Fruit fly (Drosophila melanogaster) whole organism, wandering third instar larva: ENCODE results near the gene IP3K2.

Experiments used
- Abd-B ChIP-seq: fragments of >200 bp; optimal IDR thresholded peaks from 2 replicates; lab custom pipeline; 2017; ENCODE audit warnings: missing biosample characterization, missing genetic modification characterization
- CG32264 ChIP-seq: fragments of 200-800 bp; sonication (Bioruptor generic); optimal IDR thresholded peaks from 2 replicates; lab custom pipeline; 2016; ENCODE audit warnings: missing biosample characterization, missing genetic modification characterization
- CG9705 ChIP-seq: fragments of 200-800 bp; sonication (Bioruptor generic); optimal IDR thresholded peaks from 2 replicates; lab custom pipeline; 2018; ENCODE audit warnings: missing biosample characterization, mild to moderate bottlenecking, missing genetic modification characterization
- Dfd ChIP-seq: fragments of >200 bp; optimal IDR thresholded peaks from 2 replicates; lab custom pipeline; 2017; ENCODE audit warnings: missing biosample characterization, missing genetic modification characterization
- Dif ChIP-seq: fragments of 200-275, 200-300 bp; sonication (Bioruptor generic); optimal IDR thresholded peaks from 2 replicates; lab custom pipeline; 2018; ENCODE audit warnings: missing biosample characterization, missing genetic modification characterization; ENCODE audit not compliant: partially characterized antibody
- GATAd ChIP-seq: sonication (Bioruptor generic); optimal IDR thresholded peaks from 2 replicates; lab custom pipeline; 2016; ENCODE audit warnings: missing biosample characterization, missing genetic modification characterization
- HLH106 ChIP-seq: fragments of 200-800 bp; optimal IDR thresholded peaks from 3 replicates; lab custom pipeline; 2019; ENCODE audit warnings: missing biosample characterization, mild to moderate bottlenecking, missing genetic modification characterization, moderate library complexity
- Hnf4 ChIP-seq: fragments of 200-800 bp; sonication (Bioruptor generic); optimal IDR thresholded peaks from 2 replicates; lab custom pipeline; 2016; ENCODE audit warnings: missing biosample characterization, mild to moderate bottlenecking, missing genetic modification characterization
- Hr83 ChIP-seq: fragments of 200-300 bp; sonication (Bioruptor generic); optimal IDR thresholded peaks from 2 replicates; lab custom pipeline; 2016; ENCODE audit warnings: missing biosample characterization, mild to moderate bottlenecking, missing genetic modification characterization, moderate library complexity; ENCODE audit not compliant: poor library complexity, severe bottlenecking
- Jra ChIP-seq: sonication (Bioruptor generic); optimal IDR thresholded peaks from 2 replicates; lab custom pipeline; 2016; ENCODE audit warnings: missing biosample characterization, missing genetic modification characterization
- Myc ChIP-seq: fragments of >200 bp; optimal IDR thresholded peaks from 2 replicates; lab custom pipeline; 2017
- N ChIP-seq: fragments of >200 bp; optimal IDR thresholded peaks from 2 replicates; lab custom pipeline; 2018; ENCODE audit warnings: missing biosample characterization, missing external identifiers, missing genetic modification characterization
- OdsH ChIP-seq: fragments of 200-800 bp; sonication (Bioruptor generic); optimal IDR thresholded peaks from 2 replicates; lab custom pipeline; 2016; ENCODE audit warnings: missing biosample characterization, mild to moderate bottlenecking, missing genetic modification characterization
- Rel ChIP-seq, 2 experiments: fragments of 200-800 bp; sonication (Bioruptor generic) in 1 of 2; optimal IDR thresholded peaks; 2 replicates in 1 of 2; 3 replicates in 1 of 2; lab custom pipeline; 2016 to 2019; ENCODE audit warnings: mild to moderate bottlenecking in 2 of 2, missing biosample characterization in 2 of 2, missing genetic modification characterization in 2 of 2, moderate library complexity in 1 of 2
- Sp1 ChIP-seq: fragments of 200-800 bp; sonication (Bioruptor generic); optimal IDR thresholded peaks from 3 replicates; lab custom pipeline; 2019; ENCODE audit warnings: missing biosample characterization, mild to moderate bottlenecking, missing genetic modification characterization, moderate library complexity
- Vsx2 ChIP-seq: fragments of 200-300, 225-300 bp; sonication (Bioruptor generic); optimal IDR thresholded peaks from 2 replicates; lab custom pipeline; 2018; ENCODE audit warnings: missing biosample characterization, missing genetic modification characterization; ENCODE audit not compliant: partially characterized antibody
- br ChIP-seq: fragments of 200-800 bp; sonication (Bioruptor generic); optimal IDR thresholded peaks from 2 replicates; lab custom pipeline; 2016; ENCODE audit warnings: missing biosample characterization, missing genetic modification characterization
- brk ChIP-seq: fragments of 200-800 bp; sonication (Bioruptor generic); optimal IDR thresholded peaks from 2 replicates; lab custom pipeline; 2016; ENCODE audit warnings: missing biosample characterization, mild to moderate bottlenecking, missing genetic modification characterization
- dl ChIP-seq, 2 experiments: fragments of 175-275, 200-275 bp in 1 of 2; fragments of 200-275 bp in 1 of 2; sonication (Bioruptor generic); optimal IDR thresholded peaks; lab custom pipeline; 2018; ENCODE audit warnings: mild to moderate bottlenecking in 2 of 2, missing biosample characterization in 2 of 2, missing genetic modification characterization in 2 of 2, moderate library complexity in 2 of 2; ENCODE audit not compliant: partially characterized antibody in 2 of 2, insufficient read depth in 1 of 2
- dmrt93B ChIP-seq: fragments of 200-800 bp; sonication (Bioruptor generic); optimal IDR thresholded peaks from 2 replicates; lab custom pipeline; 2018; ENCODE audit warnings: missing biosample characterization, mild to moderate bottlenecking, missing genetic modification characterization
- dsf ChIP-seq: sonication (Bioruptor generic); optimal IDR thresholded peaks from 2 replicates; lab custom pipeline; 2016; ENCODE audit warnings: missing biosample characterization, missing genetic modification characterization, borderline replicate concordance
- foxo ChIP-seq, 2 experiments: fragments of 200-800 bp; sonication (Bioruptor generic); optimal IDR thresholded peaks; 2 replicates in 1 of 2; 3 replicates in 1 of 2; lab custom pipeline; 2016 to 2017; ENCODE audit warnings: missing biosample characterization in 2 of 2, missing genetic modification characterization in 2 of 2
- h ChIP-seq: fragments of 200-800 bp; sonication (Bioruptor generic); optimal IDR thresholded peaks from 3 replicates; lab custom pipeline; 2016; ENCODE audit warnings: missing biosample characterization, mild to moderate bottlenecking, missing genetic modification characterization
- jim ChIP-seq: fragments of 175-275, 200-325 bp; sonication (Bioruptor generic); optimal IDR thresholded peaks from 2 replicates; lab custom pipeline; 2016; ENCODE audit warnings: missing biosample characterization, mild to moderate bottlenecking, missing genetic modification characterization
- lola ChIP-seq: fragments of >200 bp; optimal IDR thresholded peaks from 2 replicates; lab custom pipeline; 2017; ENCODE audit warnings: missing biosample characterization, missing genetic modification characterization
- psq ChIP-seq: fragments of 200-800 bp; sonication (Bioruptor generic); optimal IDR thresholded peaks from 3 replicates; lab custom pipeline; 2017; ENCODE audit warnings: missing biosample characterization, mild to moderate bottlenecking, missing genetic modification characterization, moderate library complexity
- rgr ChIP-seq: fragments of 200-800 bp; sonication (Bioruptor generic); optimal IDR thresholded peaks from 3 replicates; lab custom pipeline; 2016; ENCODE audit warnings: missing biosample characterization, mild to moderate bottlenecking, missing genetic modification characterization
- sv ChIP-seq: fragments of 200-800 bp; sonication (Bioruptor generic); optimal IDR thresholded peaks from 3 replicates; lab custom pipeline; 2016; ENCODE audit warnings: missing biosample characterization, missing genetic modification characterization
- tai ChIP-seq: sonication (Bioruptor generic); optimal IDR thresholded peaks from 2 replicates; lab custom pipeline; 2016; ENCODE audit warnings: missing biosample characterization, missing genetic modification characterization
- usp ChIP-seq: fragments of >200 bp; optimal IDR thresholded peaks from 2 replicates; lab custom pipeline; 2017; ENCODE audit warnings: missing biosample characterization, missing genetic modification characterization
- woc ChIP-seq: sonication (Bioruptor generic); optimal IDR thresholded peaks from 2 replicates; lab custom pipeline; 2016; ENCODE audit warnings: missing biosample characterization, mild to moderate bottlenecking, missing genetic modification characterization

Gene IP3K2

dm6 chrX:13296405-13297183 is 6.8 kb upstream of the IP3K2 start, which contains the start of gene CG1622:
Gene CG1622 (plus strand): TSS chrX:13297082.
- no peak for TF ChIP-seq OdsH (GFP tag; lab: Kevin White, UChicago)
- TF ChIP-seq sv (GFP tag; lab: Kevin White, UChicago) = peak; percentile 14
- peak in 1 of 2 experiments; percentile 49 for TF ChIP-seq foxo (GFP tag; optimal IDR thresholded peaks at IDR 0.05; lab: Kevin White, UChicago)
- TF ChIP-seq Rel (GFP tag; optimal IDR thresholded peaks at IDR 0.05; lab: Kevin White, UChicago) = no peak
- TF ChIP-seq Rel (tag; optimal IDR thresholded peaks at IDR 0.05; lab: Kevin White, UChicago) = peak; percentile 56
- TF ChIP-seq Myc = no peak
- no peak for TF ChIP-seq Hr83 (GFP tag; lab: Kevin White, UChicago)
- TF ChIP-seq HLH106 (tag; lab: Kevin White, UChicago) = peak; percentile 59
- peak; percentile 32 for TF ChIP-seq psq
- peak; percentile 42 for TF ChIP-seq Sp1
- TF ChIP-seq, all 38 proteins: peak for 6

dm6 chrX:13300835-13301502 is 2.5 kb upstream of the IP3K2 start:
- TF ChIP-seq psq = no peak
- TF ChIP-seq Myc = peak; percentile 59
- no peak for TF ChIP-seq Vsx2 (GFP tag; lab: Kevin White, UChicago)
- no peak for TF ChIP-seq Dfd (GFP tag; lab: Kevin White, UChicago)
- TF ChIP-seq Sp1 = no peak
- peak; percentile 17 for TF ChIP-seq Dif
- TF ChIP-seq dl (GFP tag; optimal IDR thresholded peaks at IDR 0.05; lab: Kevin White, UChicago; ENCODE audit: insufficient read depth in 1 of 2, partially characterized antibody in 2 of 2) = no peak
- peak; percentile 30 for TF ChIP-seq woc
- TF ChIP-seq dsf = no peak
- no peak for TF ChIP-seq dmrt93B (GFP tag; lab: Kevin White, UChicago)
- TF ChIP-seq tai (GFP tag; lab: Kevin White, UChicago) = no peak

DNA sequence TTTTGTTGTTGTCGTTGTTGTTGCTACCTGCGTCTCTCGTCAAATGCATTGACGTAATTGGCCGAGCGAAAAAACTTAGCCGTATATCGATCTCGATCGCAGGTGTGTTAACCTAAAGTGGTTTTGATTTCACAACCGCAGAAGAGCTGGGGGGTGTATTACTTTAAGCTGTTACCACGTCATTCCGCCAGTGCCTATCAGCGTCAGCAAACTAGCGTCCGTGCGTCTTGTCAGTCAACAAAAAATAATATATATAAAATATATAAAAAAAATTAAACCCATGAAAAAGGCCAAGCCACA is 1.2 kb upstream of the IP3K2 start, which contains the start of gene CG1764:
CG1764 (minus strand) TSS at position 101 of the 300 bp plus-strand sequence.
- TF ChIP-seq Hnf4 (GFP tag; lab: Kevin White, UChicago) = no peak
- no peak for TF ChIP-seq Abd-B
- TF ChIP-seq usp (GFP tag; lab: Kevin White, UChicago) = no peak
- TF ChIP-seq N (GFP tag; lab: Kevin White, UChicago) = no peak
- TF ChIP-seq lola (GFP tag; lab: Kevin White, UChicago) = no peak
- no peak for TF ChIP-seq Vsx2 (GFP tag; lab: Kevin White, UChicago)
- no peak for TF ChIP-seq dsf
- TF ChIP-seq brk = no peak
- no peak for TF ChIP-seq woc
- no peak for TF ChIP-seq tai (GFP tag; lab: Kevin White, UChicago)
- TF ChIP-seq Rel (GFP tag; optimal IDR thresholded peaks at IDR 0.05; lab: Kevin White, UChicago) = no peak
- no peak for TF ChIP-seq Rel (tag; optimal IDR thresholded peaks at IDR 0.05; lab: Kevin White, UChicago)

dm6 chrX:13302615-13303526 is 562 bp upstream of the IP3K2 start:
- TF ChIP-seq h (GFP tag; lab: Kevin White, UChicago) = peak; percentile 11
- TF ChIP-seq Dfd (GFP tag; lab: Kevin White, UChicago) = no peak
- no peak for TF ChIP-seq Dif
- TF ChIP-seq Sp1 = peak; percentile 73
- no peak for TF ChIP-seq GATAd (GFP tag; lab: Kevin White, UChicago)
- TF ChIP-seq Hr83 (GFP tag; lab: Kevin White, UChicago) = no peak
- no peak for TF ChIP-seq lola (GFP tag; lab: Kevin White, UChicago)
- peak; percentile 13 for TF ChIP-seq psq
- no peak for TF ChIP-seq HLH106 (tag; lab: Kevin White, UChicago)
- no peak for TF ChIP-seq tai (GFP tag; lab: Kevin White, UChicago)
- no peak for TF ChIP-seq br
- no peak for TF ChIP-seq CG32264
- TF ChIP-seq jim (GFP tag; lab: Kevin White, UChicago) = no peak
- TF ChIP-seq dsf = no peak
- TF ChIP-seq Jra (GFP tag; lab: Kevin White, UChicago) = peak; percentile 27
- TF ChIP-seq Rel (GFP tag; optimal IDR thresholded peaks at IDR 0.05; lab: Kevin White, UChicago) = no peak
- peak; percentile 74 for TF ChIP-seq Rel (tag; optimal IDR thresholded peaks at IDR 0.05; lab: Kevin White, UChicago)
- TF ChIP-seq rgr (GFP tag; lab: Kevin White, UChicago) = no peak
- no peak for TF ChIP-seq CG9705 (GFP tag; lab: Kevin White, UChicago)
- TF ChIP-seq foxo (GFP tag; optimal IDR thresholded peaks at IDR 0.05; lab: Kevin White, UChicago) = no peak
